Worm (Caenorhabditis elegans): ENCODE results near the gene gcy-13.

DNA sequence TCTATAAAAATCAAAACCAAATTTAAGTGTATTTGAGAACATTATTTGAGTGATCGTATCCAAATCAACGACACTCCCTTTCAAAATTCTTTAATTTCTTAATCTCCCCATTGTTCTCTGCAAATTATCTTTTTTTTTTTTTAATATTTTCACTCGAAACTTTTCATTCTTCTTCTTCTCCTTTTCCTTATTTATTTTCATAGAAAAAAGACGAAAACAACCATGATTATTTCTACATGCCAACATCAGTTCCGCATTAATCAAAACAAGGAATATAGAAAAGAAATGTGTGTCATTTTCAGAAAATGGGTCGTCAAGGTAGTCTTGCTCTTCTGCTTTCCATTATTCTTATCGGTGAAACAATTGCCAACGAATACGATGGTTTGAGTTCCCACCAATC is 28.2 kb upstream of the gcy-13 start, which contains the start of gene K01D12.5:
- TF ChIP-seq nhr-76 (tag; optimal IDR thresholded peaks at IDR 0.05) (no peak), jun-1 (tag; optimal IDR thresholded peaks at IDR 0.05) (no peak), unc-39 (tag; optimal IDR thresholded peaks at IDR 0.05) (no peak)
